Fruit fly (Drosophila melanogaster) whole organism, embryonic: ENCODE data around the gene Tmep.

Source experiments
- CG10654 ChIP-seq: fragments of 200-800 bp; sonication (Bioruptor generic); optimal IDR thresholded peaks from 2 replicates; lab custom pipeline; 2016; ENCODE audit warnings: missing biosample characterization, missing genetic modification characterization
- CG12659 ChIP-seq: fragments of 200-800 bp; sonication (Bioruptor generic); optimal IDR thresholded peaks from 3 replicates; lab custom pipeline; 2017; ENCODE audit warnings: mild to moderate bottlenecking, missing biosample characterization, missing genetic modification reagents, missing genetic modification characterization
- CG12769 ChIP-seq: fragments of 200-800 bp; sonication (Bioruptor generic); optimal IDR thresholded peaks from 2 replicates; lab custom pipeline; 2019; ENCODE audit warnings: missing biosample characterization, mild to moderate bottlenecking, missing genetic modification characterization, moderate library complexity
- CG13424 ChIP-seq: fragments of 200-800 bp; sonication (Bioruptor generic); optimal IDR thresholded peaks from 2 replicates; lab custom pipeline; 2019; ENCODE audit warnings: missing biosample characterization, mild to moderate bottlenecking, missing genetic modification characterization, moderate library complexity
- CG15514 ChIP-seq: fragments of 200-800 bp; sonication (Bioruptor generic); optimal IDR thresholded peaks from 3 replicates; lab custom pipeline; 2017; ENCODE audit warnings: missing biosample characterization, missing genetic modification characterization, mild to moderate bottlenecking, moderate library complexity, missing genetic modification reagents
- CG17361 ChIP-seq: fragments of 200-800 bp; sonication (Bioruptor generic); IDR thresholded peaks from 3 replicates; pipeline ENCODE4 v1.3.6; 2022; ENCODE audit warnings: missing biosample characterization, missing genetic modification characterization
- CG17612 ChIP-seq: fragments of 200-800 bp; sonication (Bioruptor generic); IDR thresholded peaks from 2 replicates; pipeline ENCODE4 v1.3.6; 2022; ENCODE audit warnings: missing biosample characterization, missing genetic modification characterization
- CG2712 ChIP-seq: fragments of 200-800 bp; optimal IDR thresholded peaks from 3 replicates; lab custom pipeline; 2019; ENCODE audit warnings: missing biosample characterization, mild to moderate bottlenecking, missing genetic modification characterization, moderate library complexity
- CG30403 ChIP-seq: fragments of 200-800 bp; sonication (Bioruptor generic); optimal IDR thresholded peaks from 3 replicates; lab custom pipeline; 2016; ENCODE audit warnings: missing biosample characterization, missing genetic modification characterization
- CG4854 ChIP-seq: fragments of 200-800 bp; sonication (Bioruptor generic); optimal IDR thresholded peaks from 2 replicates; lab custom pipeline; 2016; ENCODE audit warnings: missing biosample characterization, missing genetic modification characterization, inconsistent platforms
- CG5953 ChIP-seq: fragments of 200-800 bp; sonication (Bioruptor generic); IDR thresholded peaks from 2 replicates; pipeline ENCODE4 v1.3.6; 2022; ENCODE audit warnings: missing biosample characterization, missing genetic modification characterization
- CG7928 ChIP-seq: fragments of 200-800 bp; sonication (Bioruptor generic); optimal IDR thresholded peaks from 2 replicates; lab custom pipeline; 2017; ENCODE audit warnings: missing biosample characterization, mild to moderate bottlenecking, missing genetic modification characterization
- CG9437 ChIP-seq: fragments of 200-800 bp; sonication (Bioruptor generic); optimal IDR thresholded peaks from 2 replicates; lab custom pipeline; 2018; ENCODE audit warnings: missing biosample characterization, mild to moderate bottlenecking, missing genetic modification characterization
- CHES-1-like ChIP-seq: fragments of 200-800 bp; sonication (Bioruptor generic); optimal IDR thresholded peaks from 2 replicates; lab custom pipeline; 2016; ENCODE audit warnings: missing biosample characterization, missing genetic modification characterization
- E2f1 ChIP-seq: fragments of 200-800 bp; sonication (Bioruptor generic); IDR thresholded peaks from 2 replicates; pipeline ENCODE4 v1.3.6; 2022; ENCODE audit warnings: missing biosample characterization, missing genetic modification characterization
- E2f2 ChIP-seq: fragments of 200-800 bp; sonication (Bioruptor generic); IDR thresholded peaks from 2 replicates; pipeline ENCODE4 v1.3.6; 2022; ENCODE audit warnings: missing biosample characterization, missing genetic modification characterization
- Fer1 ChIP-seq: fragments of 200-800 bp; sonication (Bioruptor generic); optimal IDR thresholded peaks from 2 replicates; lab custom pipeline; 2017; ENCODE audit warnings: missing biosample characterization, mild to moderate bottlenecking, missing genetic modification characterization
- Mad ChIP-seq: fragments of 200-800 bp; sonication (Bioruptor generic); optimal IDR thresholded peaks from 2 replicates; lab custom pipeline; 2016; ENCODE audit warnings: missing biosample characterization, missing genetic modification characterization
- NFAT ChIP-seq: fragments of 200-800 bp; sonication (Bioruptor generic); IDR thresholded peaks from 2 replicates; pipeline ENCODE4 v1.3.6; 2022; ENCODE audit warnings: missing biosample characterization, missing genetic modification characterization
- Optix ChIP-seq: fragments of 200-800 bp; sonication (Bioruptor generic); IDR thresholded peaks from 3 replicates; pipeline ENCODE4 v1.3.6; 2022; ENCODE audit warnings: missing biosample characterization, missing genetic modification characterization
- PHDP ChIP-seq: fragments of 200-800 bp; sonication (Bioruptor generic); optimal IDR thresholded peaks from 3 replicates; lab custom pipeline; 2018; ENCODE audit warnings: missing biosample characterization, mild to moderate bottlenecking, missing genetic modification characterization, moderate library complexity
- Rfx ChIP-seq: fragments of 200-800 bp; sonication (Bioruptor generic); IDR thresholded peaks from 2 replicates; pipeline ENCODE4 v1.3.6; 2022; ENCODE audit warnings: missing biosample characterization, missing genetic modification characterization
- Sox102F ChIP-seq: fragments of 200-800 bp; sonication (Bioruptor generic); optimal IDR thresholded peaks from 2 replicates; lab custom pipeline; 2018; ENCODE audit warnings: missing biosample characterization, mild to moderate bottlenecking, missing genetic modification characterization, moderate library complexity
- Trl ChIP-seq, 3 experiments: fragments of >200 bp in 2 of 3; fragments of 200-800 bp in 1 of 3; sonication (Bioruptor generic) in 1 of 3; optimal IDR thresholded peaks; 2 replicates in 1 of 3; 3 replicates in 2 of 3; lab custom pipeline; 2016 to 2017; ENCODE audit warnings: missing biosample characterization in 1 of 3, missing genetic modification characterization in 1 of 3
- Xrp1 ChIP-seq: fragments of 200-800 bp; sonication (Bioruptor generic); IDR thresholded peaks from 2 replicates; pipeline ENCODE4 v1.3.6; 2022; ENCODE audit warnings: missing biosample characterization, missing genetic modification characterization
- YL-1 ChIP-seq: fragments of 200-800 bp; sonication (Bioruptor generic); optimal IDR thresholded peaks from 3 replicates; lab custom pipeline; 2017; ENCODE audit warnings: missing biosample characterization, mild to moderate bottlenecking, missing genetic modification characterization
- al ChIP-seq: fragments of 200-800 bp; sonication (Bioruptor generic); IDR thresholded peaks from 2 replicates; pipeline ENCODE4 v1.3.6; 2022; ENCODE audit warnings: missing biosample characterization, missing genetic modification characterization
- az2 ChIP-seq: fragments of 200-800 bp; sonication (Bioruptor generic); optimal IDR thresholded peaks from 3 replicates; lab custom pipeline; 2016; ENCODE audit warnings: missing biosample characterization, missing genetic modification characterization
- caup ChIP-seq: fragments of 200-800 bp; sonication (Bioruptor generic); optimal IDR thresholded peaks from 3 replicates; lab custom pipeline; 2017; ENCODE audit warnings: missing biosample characterization, mild to moderate bottlenecking, missing genetic modification characterization, moderate library complexity; ENCODE audit not compliant: severe bottlenecking
- dan ChIP-seq: fragments of 200-800 bp; sonication (Bioruptor generic); IDR thresholded peaks from 2 replicates; pipeline ENCODE4 v1.3.6; 2022; ENCODE audit warnings: missing biosample characterization, missing genetic modification characterization
- emc ChIP-seq: fragments of 200-800 bp; sonication (Bioruptor generic); optimal IDR thresholded peaks from 2 replicates; lab custom pipeline; 2016; ENCODE audit warnings: missing biosample characterization, missing genetic modification characterization
- eve ChIP-seq, 2 experiments: fragments of >200 bp; optimal IDR thresholded peaks; 2 replicates each; lab custom pipeline; 2017; ENCODE audit warnings: missing biosample characterization in 2 of 2, missing genetic modification characterization in 2 of 2
- grn ChIP-seq: fragments of 200-800 bp; sonication (Bioruptor generic); optimal IDR thresholded peaks from 3 replicates; lab custom pipeline; 2017; ENCODE audit warnings: missing biosample characterization, missing genetic modification characterization
- hb ChIP-seq: fragments of 200-800 bp; sonication (Bioruptor generic); IDR thresholded peaks from 3 replicates; pipeline ENCODE4 v1.3.6; 2022; ENCODE audit warnings: missing biosample characterization, missing genetic modification characterization; ENCODE audit not compliant: partially characterized antibody
- hkb ChIP-seq, 2 experiments: fragments of 200-800 bp in 1 of 2; fragments of >200 bp in 1 of 2; sonication (Bioruptor generic) in 1 of 2; IDR thresholded peaks in 1 of 2; optimal IDR thresholded peaks in 1 of 2; 2 replicates each; pipeline versions ENCODE4 v1.3.6 to Lab custom; 2017 to 2022; ENCODE audit warnings: missing biosample characterization in 1 of 2, missing genetic modification characterization in 1 of 2
- insv ChIP-seq, 2 experiments: fragments of 200-800 bp; sonication (Bioruptor generic); optimal IDR thresholded peaks; 3 replicates each; lab custom pipeline; 2016 to 2018; ENCODE audit warnings: missing biosample characterization in 2 of 2, missing genetic modification characterization in 2 of 2
- onecut ChIP-seq: fragments of 200-800 bp; sonication (Bioruptor generic); IDR thresholded peaks from 2 replicates; pipeline ENCODE4 v1.3.6; 2022; ENCODE audit warnings: missing biosample characterization, missing genetic modification characterization
- pnt ChIP-seq: fragments of 200-800 bp; sonication (Bioruptor generic); optimal IDR thresholded peaks from 3 replicates; lab custom pipeline; 2016; ENCODE audit warnings: missing biosample characterization, missing genetic modification characterization
- psq ChIP-seq: fragments of 200-800 bp; sonication (Bioruptor generic); optimal IDR thresholded peaks from 2 replicates; lab custom pipeline; 2017; ENCODE audit warnings: missing biosample characterization, missing genetic modification characterization
- pum ChIP-seq: fragments of 200-800 bp; sonication (Bioruptor generic); optimal IDR thresholded peaks from 2 replicates; lab custom pipeline; 2016; ENCODE audit warnings: missing biosample characterization, missing genetic modification characterization
- rib ChIP-seq: fragments of 200-800 bp; sonication (Bioruptor generic); IDR thresholded peaks from 2 replicates; pipeline ENCODE4 v1.3.6; 2022; ENCODE audit warnings: missing biosample characterization, missing genetic modification characterization
- sd ChIP-seq: fragments of 200-800 bp; sonication (Bioruptor generic); optimal IDR thresholded peaks from 3 replicates; lab custom pipeline; 2018; ENCODE audit warnings: missing biosample characterization, mild to moderate bottlenecking, missing genetic modification characterization, moderate library complexity
- ssp ChIP-seq: fragments of 200-800 bp; sonication (Bioruptor generic); IDR thresholded peaks from 2 replicates; pipeline ENCODE4 v1.3.6; 2022; ENCODE audit warnings: missing biosample characterization, missing genetic modification characterization
- sug ChIP-seq: fragments of 200-800 bp; optimal IDR thresholded peaks from 2 replicates; lab custom pipeline; 2019; ENCODE audit warnings: missing biosample characterization, mild to moderate bottlenecking, missing genetic modification characterization, moderate library complexity
- tin ChIP-seq: fragments of 200-800 bp; sonication (Bioruptor generic); optimal IDR thresholded peaks from 3 replicates; lab custom pipeline; 2016; ENCODE audit warnings: missing biosample characterization, missing genetic modification characterization
- toy ChIP-seq: fragments of 200-800 bp; sonication (Bioruptor generic); IDR thresholded peaks from 2 replicates; pipeline ENCODE4 v1.3.6; 2022; ENCODE audit warnings: missing biosample characterization, missing genetic modification characterization
- unc-4 ChIP-seq: fragments of 200-800 bp; sonication (Bioruptor generic); IDR thresholded peaks from 2 replicates; pipeline ENCODE4 v1.3.6; 2022; ENCODE audit warnings: missing biosample characterization, missing genetic modification characterization; ENCODE audit not compliant: partially characterized antibody

Gene Tmep

dm6 chr3L:1568225-1569161 lies 488 bp upstream of the Tmep start, which contains the start of gene CG7879 (continued):
- peak; percentile 45 for TF ChIP-seq caup (GFP tag; lab: Kevin White, UChicago)
- no peak for TF ChIP-seq dan (GFP tag; lab: Robert Waterston, UW)
- no peak for TF ChIP-seq Sox102F (GFP tag; lab: Kevin White, UChicago)
- no peak for TF ChIP-seq E2f1 (GFP tag; lab: Robert Waterston, UW)
- TF ChIP-seq sug (tag; lab: Kevin White, UChicago) = peak; percentile 7
- TF ChIP-seq psq (GFP tag; lab: Kevin White, UChicago) = peak; percentile 43
- peak; percentile 29 for TF ChIP-seq CG13424 (tag; lab: Kevin White, UChicago)
- peak; percentile 63 for TF ChIP-seq CG15514
- TF ChIP-seq pnt (GFP tag; lab: Kevin White, UChicago) = peak; percentile 14
- TF ChIP-seq eve (GFP tag; optimal IDR thresholded peaks at IDR 0.05; lab: Kevin White, UChicago) = no peak
- no peak for TF ChIP-seq insv (GFP tag; optimal IDR thresholded peaks at IDR 0.05; lab: Kevin White, UChicago)
- TF ChIP-seq NFAT (GFP tag; lab: Robert Waterston, UW) = peak; percentile 22; the same call in 1 of the 2 replicates
- TF ChIP-seq ssp = peak; percentile 89
- TF ChIP-seq CG9437 (GFP tag; lab: Kevin White, UChicago) = peak; percentile 65
- no peak for TF ChIP-seq Trl (optimal IDR thresholded peaks at IDR 0.05; lab: Kevin White, UChicago)
- no peak for TF ChIP-seq Trl (GFP tag; optimal IDR thresholded peaks at IDR 0.05; lab: Kevin White, UChicago)
- no peak for TF ChIP-seq CG12769
- TF ChIP-seq az2 (GFP tag; lab: Kevin White, UChicago) = peak; percentile 15
- no peak for TF ChIP-seq E2f2 (GFP tag; lab: Robert Waterston, UW)
- peak; percentile 34 for TF ChIP-seq sd
- TF ChIP-seq YL-1 (GFP tag; lab: Kevin White, UChicago) = peak; percentile 91
- TF ChIP-seq unc-4 (GFP tag; lab: Robert Waterston, UW) = peak; percentile 46; the same call in 1 of the 2 replicates
- TF ChIP-seq CG5953 (GFP tag; lab: Robert Waterston, UW) = 0 out of 2 replicates have a peak, but pooled peaks have one; percentile 20
- peak; percentile 10 for TF ChIP-seq CG2712 (tag; lab: Kevin White, UChicago)
- 0 out of 2 replicates have a peak, but pooled peaks have one; percentile 8 for TF ChIP-seq CG17612
- TF ChIP-seq CG7928 (GFP tag; lab: Kevin White, UChicago) = no peak
- TF ChIP-seq CHES-1-like (GFP tag; lab: Kevin White, UChicago) = no peak
- TF ChIP-seq CG12659 (GFP tag; lab: Kevin White, UChicago) = peak; percentile 59
- peak; percentile 50 for TF ChIP-seq Rfx (GFP tag; lab: Robert Waterston, UW)
- 0 out of 2 replicates have a peak, but pooled peaks have one; percentile 13 for TF ChIP-seq Xrp1 (GFP tag; lab: Robert Waterston, UW)
- TF ChIP-seq Fer1 (GFP tag; lab: Kevin White, UChicago) = peak; percentile 47
- TF ChIP-seq tin (GFP tag; lab: Kevin White, UChicago) = peak; percentile 8
- 0 out of 2 replicates have a peak, but pooled peaks have one; percentile 5 for TF ChIP-seq onecut (GFP tag; lab: Robert Waterston, UW)
- peak; percentile 68 for TF ChIP-seq CG30403 (GFP tag; lab: Kevin White, UChicago)
- no peak for TF ChIP-seq hb (GFP tag; lab: Robert Waterston, UW)
- TF ChIP-seq grn (GFP tag; lab: Kevin White, UChicago) = peak; percentile 58
- TF ChIP-seq Optix (GFP tag; lab: Robert Waterston, UW) = no peak
- TF ChIP-seq hkb (optimal IDR thresholded peaks at IDR 0.05; lab: Kevin White, UChicago) = no peak
- 0 out of 2 replicates have a peak, but pooled peaks have one; percentile 24 for TF ChIP-seq hkb (GFP tag; IDR thresholded peaks at IDR 0.05; lab: Robert Waterston, UW)
- TF ChIP-seq rib = no peak
- 0 out of 2 replicates have a peak, but pooled peaks have one; percentile 28 for TF ChIP-seq al (GFP tag; lab: Robert Waterston, UW)
- TF ChIP-seq PHDP (tag; lab: Kevin White, UChicago) = no peak
- no peak for TF ChIP-seq toy (GFP tag; lab: Robert Waterston, UW)
- TF ChIP-seq pum (GFP tag; lab: Kevin White, UChicago) = peak; percentile 31
- no peak for TF ChIP-seq CG10654 (GFP tag; lab: Kevin White, UChicago)
- TF ChIP-seq CG17361 (GFP tag; lab: Robert Waterston, UW) = peak; percentile 71; the same call in 2 of the 3 replicates
- no peak for TF ChIP-seq CG4854 (GFP tag; lab: Kevin White, UChicago)
- TF ChIP-seq emc = no peak
- no peak for TF ChIP-seq Mad (GFP tag; lab: Kevin White, UChicago)
